Worm (Caenorhabditis elegans) whole organism, L4/young adult: ENCODE results near the gene C28D4.7.

Source experiments
- W03F9.2 ChIP-seq: fragments of 150-350 bp; optimal IDR thresholded peaks from 2 replicates; lab custom pipeline; 2014; ENCODE audit warnings: missing biosample characterization, missing genetic modification characterization
- dao-5 ChIP-seq: sonication (generic microtip); optimal IDR thresholded peaks from 2 replicates; lab custom pipeline; 2016; ENCODE audit warnings: missing genotype, missing genetic modification characterization, moderate library complexity, missing compliant biosample characterization
- him-1 ChIP-seq: sonication (generic microtip); optimal IDR thresholded peaks from 2 replicates; lab custom pipeline; 2016; ENCODE audit warnings: missing genotype, missing genetic modification reagents, missing genetic modification characterization, missing compliant biosample characterization

C28D4.7 gene

DNA sequence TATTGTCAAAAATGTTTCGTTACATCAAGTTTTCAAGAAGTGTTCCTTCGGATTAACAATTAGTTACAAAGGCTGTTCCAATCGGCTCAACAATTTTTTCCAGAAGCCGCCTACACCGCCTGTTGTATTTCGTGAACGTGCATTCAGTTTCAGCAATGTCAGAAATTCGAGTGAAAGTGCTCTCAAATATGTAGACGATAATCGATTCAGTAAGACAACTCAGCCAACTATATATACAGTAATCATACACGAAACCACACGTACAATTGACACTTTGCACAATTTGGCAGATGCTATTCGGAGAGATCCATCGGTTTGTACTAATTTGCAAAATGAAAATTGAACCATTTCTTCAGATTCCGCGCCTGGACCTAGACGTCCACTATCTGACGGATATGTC, 46.4 kb downstream of the C28D4.7 start:
- TF ChIP-seq W03F9.2 (tag; lab: Kevin White, UChicago) (no peak), dao-5 (tag; lab: Kevin White, UChicago) (no peak), him-1 (tag; lab: Kevin White, UChicago) (no peak)

DNA sequence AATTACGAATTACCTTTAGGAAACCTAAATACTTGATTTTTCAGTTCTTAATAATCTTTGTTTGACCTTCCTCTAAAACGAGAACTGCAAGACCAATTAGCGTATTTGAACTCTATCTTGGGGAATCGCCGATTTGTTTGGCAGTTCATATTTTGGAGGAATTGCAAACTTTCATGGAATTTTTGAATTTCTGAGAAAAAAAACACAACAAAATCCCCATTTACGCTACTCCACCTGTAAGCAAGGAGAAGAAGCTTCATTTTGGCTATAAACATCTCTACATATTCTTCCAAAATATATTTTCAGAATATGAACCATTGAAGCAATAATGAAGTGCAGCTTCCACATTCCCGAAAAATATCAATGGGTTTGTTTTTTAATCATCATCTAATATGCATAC, 50.1 kb downstream of the C28D4.7 start, which contains the start of gene twk-9:
Gene twk-9, plus strand, starts transcription at position 301 of the 400 bp plus-strand sequence.
- no peak for TF ChIP-seq dao-5 (tag; lab: Kevin White, UChicago)
- no peak for TF ChIP-seq him-1 (tag; lab: Kevin White, UChicago)
- no peak for TF ChIP-seq W03F9.2 (tag; lab: Kevin White, UChicago)
